Worm (Caenorhabditis elegans): Measurements from ENCODE around the gene Y71H2AM.29.

ce11 chrIII:2834363-2834762 is 1.8 kb downstream of the Y71H2AM.29 start, which contains the start of gene txdc-17:
- TF ChIP-seq ama-1 (optimal IDR thresholded peaks at IDR 0.05) (no peak), F13C5.2 (tag; optimal IDR thresholded peaks at IDR 0.05) (no peak), ets-7 (tag; optimal IDR thresholded peaks at IDR 0.05) (no peak)

Measured in whole organism, early embryonic.